Fruit fly (Drosophila melanogaster): ENCODE data around the gene CG2617.

DNA sequence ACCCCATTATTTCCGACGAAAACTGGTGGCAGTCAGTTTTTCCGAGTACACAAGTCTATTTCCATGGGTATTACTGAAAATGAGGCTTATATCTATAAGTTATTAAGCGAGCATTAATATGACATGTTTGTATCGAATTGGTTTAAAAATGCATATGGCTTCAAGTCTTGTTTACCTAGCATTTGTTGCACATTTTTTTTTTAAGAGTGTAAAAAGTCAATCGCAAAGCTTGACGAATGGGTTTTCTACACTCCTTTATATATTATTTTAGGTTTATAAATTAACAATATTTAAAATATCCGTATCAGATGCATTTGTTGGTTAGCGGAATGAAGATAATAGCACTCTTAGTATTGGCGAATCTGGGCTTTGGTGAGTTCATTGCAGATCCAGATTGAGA lies 42.3 kb upstream of the CG2617 start, which contains the start of gene CG31680:
- TF ChIP-seq psq (optimal IDR thresholded peaks at IDR 0.05) (no peak), Sin3A (optimal IDR thresholded peaks at IDR 0.05) (no peak), insv (optimal IDR thresholded peaks at IDR 0.05) (no peak)
